Worm (Caenorhabditis elegans): ENCODE measurements around the gene F14F9.4.

ce11 chrV:5143785-5144184 is 11.2 kb downstream of the F14F9.4 start, which contains the start of gene srh-129:
- TF ChIP-seq him-1 (tag; optimal IDR thresholded peaks at IDR 0.05) (no peak), W03F9.2 (tag; optimal IDR thresholded peaks at IDR 0.05) (no peak)

Data from whole organism, L4/young adult.